Comparison of ENCODE assay signal across 1 fruit fly cellular context in genomic region chr3L:3037822-3038563, dm6.
TF ChIP-seq lines count a peak whose summit lies in the region.

No protein-coding gene starts in this region.

TF ChIP-seq in whole organism, embryonic, 481 proteins besides CTCF, POLR2A, EP300 and RAD21 (continued from another document):
- 0 out of 2 replicates have a peak, but pooled peaks have one; percentile 37 for TF ChIP-seq Atf6 (GFP tag; IDR thresholded peaks at IDR 0.05; lab: Robert Waterston, UW)
- TF ChIP-seq odd (GFP tag; optimal IDR thresholded peaks at IDR 0.05; lab: Kevin White, UChicago): peak; percentile 49
- TF ChIP-seq zfh1 (GFP tag; IDR thresholded peaks at IDR 0.05; lab: Robert Waterston, UW): peak; percentile 67; the same call in 2 of the 3 replicates
- TF ChIP-seq onecut (GFP tag; IDR thresholded peaks at IDR 0.05; lab: Robert Waterston, UW): peak; percentile 73
- peak; percentile 37 for TF ChIP-seq amos (GFP tag; IDR thresholded peaks at IDR 0.05; lab: Robert Waterston, UW; ENCODE audit: partially characterized antibody)
- TF ChIP-seq CG17385 (GFP tag; optimal IDR thresholded peaks at IDR 0.05; lab: Kevin White, UChicago): peak; percentile 4
- no peak for TF ChIP-seq hkb (optimal IDR thresholded peaks at IDR 0.05; lab: Kevin White, UChicago)
- TF ChIP-seq hkb (GFP tag; IDR thresholded peaks at IDR 0.05; lab: Robert Waterston, UW): peak; percentile 54
- peak; percentile 34 for TF ChIP-seq exex (tag; optimal IDR thresholded peaks at IDR 0.05; lab: Kevin White, UChicago)
- TF ChIP-seq schlank (tag; optimal IDR thresholded peaks at IDR 0.05; lab: Kevin White, UChicago): no peak
- peak; percentile 85 for TF ChIP-seq Med (GFP tag; lab: Kevin White, UChicago)
- no peak for TF ChIP-seq CG4730 (GFP tag; IDR thresholded peaks at IDR 0.05; lab: Robert Waterston, UW)
- TF ChIP-seq Hey (tag; optimal IDR thresholded peaks at IDR 0.05; lab: Kevin White, UChicago): peak; percentile 24
- no peak for TF ChIP-seq ind (GFP tag; optimal IDR thresholded peaks at IDR 0.05; lab: Kevin White, UChicago)
- TF ChIP-seq CG33557 (GFP tag; optimal IDR thresholded peaks at IDR 0.05; lab: Kevin White, UChicago): no peak
- peak; percentile 98 for TF ChIP-seq CG12769 (tag; optimal IDR thresholded peaks at IDR 0.05; lab: Kevin White, UChicago)
- TF ChIP-seq Trl (optimal IDR thresholded peaks at IDR 0.05; lab: Kevin White, UChicago): no peak
- TF ChIP-seq Trl (GFP tag; optimal IDR thresholded peaks at IDR 0.05; lab: Kevin White, UChicago): no peak
- no peak for TF ChIP-seq Ssrp (tag; optimal IDR thresholded peaks at IDR 0.05; lab: Kevin White, UChicago)
- no peak for TF ChIP-seq lmd (GFP tag; IDR thresholded peaks at IDR 0.05; lab: Robert Waterston, UW)
- TF ChIP-seq CG7271 (tag; optimal IDR thresholded peaks at IDR 0.05; lab: Kevin White, UChicago): peak; percentile 35
- peak in 1 of 3 experiments; percentile 60 for TF ChIP-seq Stat92E (GFP tag; optimal IDR thresholded peaks at IDR 0.05; lab: Kevin White, UChicago)
- TF ChIP-seq NC2β (GFP tag; optimal IDR thresholded peaks at IDR 0.05; lab: Kevin White, UChicago): no peak
- TF ChIP-seq sens (GFP tag; lab: Kevin White, UChicago): peak; percentile 84
- TF ChIP-seq CG34376 (GFP tag; optimal IDR thresholded peaks at IDR 0.05; lab: Kevin White, UChicago): peak; percentile 63
- no peak for TF ChIP-seq CG1832 (GFP tag; optimal IDR thresholded peaks at IDR 0.05; lab: Kevin White, UChicago)
- no peak for TF ChIP-seq jing (GFP tag; optimal IDR thresholded peaks at IDR 0.05; lab: Kevin White, UChicago)
- TF ChIP-seq zen (tag; optimal IDR thresholded peaks at IDR 0.05; lab: Kevin White, UChicago): peak; percentile 52
- TF ChIP-seq rib (GFP tag; IDR thresholded peaks at IDR 0.05; lab: Robert Waterston, UW): peak; percentile 39; the same call in 1 of the 2 replicates
- TF ChIP-seq CG2199 (GFP tag; IDR thresholded peaks at IDR 0.05; lab: Robert Waterston, UW): no peak
- TF ChIP-seq CG13287 (GFP tag; IDR thresholded peaks at IDR 0.05; lab: Robert Waterston, UW; ENCODE audit: partially characterized antibody): peak; percentile 22; the same call in 1 of the 2 replicates
- no peak for TF ChIP-seq hb (GFP tag; IDR thresholded peaks at IDR 0.05; lab: Robert Waterston, UW; ENCODE audit: partially characterized antibody)
- peak; percentile 94 for TF ChIP-seq CG5180 (GFP tag; optimal IDR thresholded peaks at IDR 0.05; lab: Kevin White, UChicago)
- peak; percentile 99 for TF ChIP-seq CG4360 (GFP tag; IDR thresholded peaks at IDR 0.05; lab: Robert Waterston, UW)
- TF ChIP-seq insv (GFP tag; optimal IDR thresholded peaks at IDR 0.05; lab: Kevin White, UChicago): peak in 1 of 2 experiments; percentile 12
- peak; percentile 2 for TF ChIP-seq dmrt99B (tag; optimal IDR thresholded peaks at IDR 0.05; lab: Kevin White, UChicago)
- peak; percentile 83 for TF ChIP-seq Deaf1 (tag; optimal IDR thresholded peaks at IDR 0.05; lab: Kevin White, UChicago)
- TF ChIP-seq repo (GFP tag; optimal IDR thresholded peaks at IDR 0.05; lab: Kevin White, UChicago): no peak
- TF ChIP-seq CG3847 (GFP tag; IDR thresholded peaks at IDR 0.05; lab: Robert Waterston, UW): no peak
- TF ChIP-seq ftz-f1 (GFP tag; optimal IDR thresholded peaks at IDR 0.05; lab: Kevin White, UChicago): peak; percentile 89
- TF ChIP-seq Sox102F (GFP tag; optimal IDR thresholded peaks at IDR 0.05; lab: Kevin White, UChicago): no peak
- TF ChIP-seq CG13624 (GFP tag; optimal IDR thresholded peaks at IDR 0.05; lab: Kevin White, UChicago): peak; percentile 33
- peak; percentile 28; the same call in 1 of the 2 replicates for TF ChIP-seq ranshi (GFP tag; IDR thresholded peaks at IDR 0.05; lab: Robert Waterston, UW)
- TF ChIP-seq sug (tag; optimal IDR thresholded peaks at IDR 0.05; lab: Kevin White, UChicago): peak; percentile 82
- TF ChIP-seq CG12155 (GFP tag; optimal IDR thresholded peaks at IDR 0.05; lab: Kevin White, UChicago): no peak
- TF ChIP-seq H15 (GFP tag; IDR thresholded peaks at IDR 0.05; lab: Robert Waterston, UW): no peak
- no peak for TF ChIP-seq Dek (tag; optimal IDR thresholded peaks at IDR 0.05; lab: Kevin White, UChicago)
- no peak for TF ChIP-seq Lhr (GFP tag; optimal IDR thresholded peaks at IDR 0.05; lab: Kevin White, UChicago)
- TF ChIP-seq disco-r (GFP tag; optimal IDR thresholded peaks at IDR 0.05; lab: Kevin White, UChicago): no peak
- TF ChIP-seq Adf1 (GFP tag; IDR thresholded peaks at IDR 0.05; lab: Robert Waterston, UW): peak; percentile 90
- TF ChIP-seq CG7987 (GFP tag; optimal IDR thresholded peaks at IDR 0.05; lab: Kevin White, UChicago): peak; percentile 21
- peak; percentile 25; the same call in 1 of the 2 replicates for TF ChIP-seq E2f2 (GFP tag; IDR thresholded peaks at IDR 0.05; lab: Robert Waterston, UW)
- TF ChIP-seq lab (GFP tag; optimal IDR thresholded peaks at IDR 0.05; lab: Kevin White, UChicago): peak; percentile 22
- TF ChIP-seq ci (GFP tag; IDR thresholded peaks at IDR 0.05; lab: Robert Waterston, UW): peak; percentile 77
- no peak for TF ChIP-seq Blimp-1 (GFP tag; optimal IDR thresholded peaks at IDR 0.05; lab: Kevin White, UChicago)
- TF ChIP-seq CG15696 (tag; optimal IDR thresholded peaks at IDR 0.05; lab: Kevin White, UChicago): no peak
- TF ChIP-seq Dll (GFP tag; IDR thresholded peaks at IDR 0.05; lab: Robert Waterston, UW; ENCODE audit: partially characterized antibody): no peak
- no peak for TF ChIP-seq CG2202 (tag; optimal IDR thresholded peaks at IDR 0.05; lab: Kevin White, UChicago)
- 0 out of 2 replicates have a peak, but pooled peaks have one; percentile 14 for TF ChIP-seq sens-2 (GFP tag; IDR thresholded peaks at IDR 0.05; lab: Robert Waterston, UW)
- peak; percentile 12 for TF ChIP-seq run (tag; optimal IDR thresholded peaks at IDR 0.05; lab: Kevin White, UChicago)
- no peak for TF ChIP-seq gem (tag; optimal IDR thresholded peaks at IDR 0.05; lab: Kevin White, UChicago)
- no peak for TF ChIP-seq wek (GFP tag; optimal IDR thresholded peaks at IDR 0.05; lab: Kevin White, UChicago)
- peak; percentile 99 for TF ChIP-seq CG15479 (GFP tag; optimal IDR thresholded peaks at IDR 0.05; lab: Kevin White, UChicago)
- 0 out of 2 replicates have a peak, but pooled peaks have one; percentile 20 for TF ChIP-seq cas (GFP tag; IDR thresholded peaks at IDR 0.05; lab: Robert Waterston, UW)
- no peak for TF ChIP-seq Mes4 (GFP tag; optimal IDR thresholded peaks at IDR 0.05; lab: Kevin White, UChicago)
- no peak for TF ChIP-seq CG16863 (GFP tag; optimal IDR thresholded peaks at IDR 0.05; lab: Kevin White, UChicago)
- TF ChIP-seq CG12659 (GFP tag; optimal IDR thresholded peaks at IDR 0.05; lab: Kevin White, UChicago): no peak
- TF ChIP-seq crol (GFP tag; IDR thresholded peaks at IDR 0.05; lab: Robert Waterston, UW): peak; percentile 48; the same call in 1 of the 2 replicates
- peak; percentile 43 for TF ChIP-seq CG17829 (tag; optimal IDR thresholded peaks at IDR 0.05; lab: Kevin White, UChicago)
- no peak for TF ChIP-seq bsh (GFP tag; optimal IDR thresholded peaks at IDR 0.05; lab: Kevin White, UChicago)
- TF ChIP-seq CrebB (tag; optimal IDR thresholded peaks at IDR 0.05; lab: Kevin White, UChicago): peak; percentile 40
- no peak for TF ChIP-seq CG13424 (tag; optimal IDR thresholded peaks at IDR 0.05; lab: Kevin White, UChicago)
- no peak; the same call in 2 of the 3 replicates for TF ChIP-seq Aef1 (GFP tag; IDR thresholded peaks at IDR 0.05; lab: Robert Waterston, UW)
- TF ChIP-seq Dp (GFP tag; optimal IDR thresholded peaks at IDR 0.05; lab: Kevin White, UChicago): no peak
- TF ChIP-seq stc (GFP tag; IDR thresholded peaks at IDR 0.05; lab: Robert Waterston, UW): peak; percentile 53; the same call in 1 of the 2 replicates
- peak; percentile 13 for TF ChIP-seq CG18262 (tag; optimal IDR thresholded peaks at IDR 0.05; lab: Kevin White, UChicago)
- TF ChIP-seq dan (GFP tag; IDR thresholded peaks at IDR 0.05; lab: Robert Waterston, UW): no peak
- TF ChIP-seq hth (optimal IDR thresholded peaks at IDR 0.05; lab: Kevin White, UChicago): no peak
- TF ChIP-seq CG10267 (tag; optimal IDR thresholded peaks at IDR 0.05; lab: Kevin White, UChicago): peak; percentile 0
- TF ChIP-seq Camta (GFP tag; optimal IDR thresholded peaks at IDR 0.05; lab: Kevin White, UChicago): no peak
- TF ChIP-seq CG7745 (tag; optimal IDR thresholded peaks at IDR 0.05; lab: Kevin White, UChicago): no peak
- TF ChIP-seq CG34422 (GFP tag; IDR thresholded peaks at IDR 0.05; lab: Robert Waterston, UW): peak; percentile 68; the same call in 1 of the 3 replicates
- TF ChIP-seq pzg (GFP tag; optimal IDR thresholded peaks at IDR 0.05; lab: Kevin White, UChicago): no peak
- no peak for TF ChIP-seq Mrtf (GFP tag; IDR thresholded peaks at IDR 0.05; lab: Robert Waterston, UW)
- no peak for TF ChIP-seq mld (GFP tag; IDR thresholded peaks at IDR 0.05; lab: Robert Waterston, UW; ENCODE audit: partially characterized antibody)
- TF ChIP-seq Jarid2 (GFP tag; optimal IDR thresholded peaks at IDR 0.05; lab: Kevin White, UChicago): peak; percentile 34
- no peak for TF ChIP-seq CG1792 (GFP tag; optimal IDR thresholded peaks at IDR 0.05; lab: Kevin White, UChicago)
- peak; percentile 10 for TF ChIP-seq MESR4 (GFP tag; optimal IDR thresholded peaks at IDR 0.05; lab: Kevin White, UChicago)
- no peak for TF ChIP-seq dm (GFP tag; optimal IDR thresholded peaks at IDR 0.05; lab: Kevin White, UChicago)
- TF ChIP-seq slou (GFP tag; optimal IDR thresholded peaks at IDR 0.05; lab: Kevin White, UChicago): no peak
- TF ChIP-seq Drgx (GFP tag; IDR thresholded peaks at IDR 0.05; lab: Robert Waterston, UW): peak; percentile 56
- TF ChIP-seq ato (GFP tag; IDR thresholded peaks at IDR 0.05; lab: Robert Waterston, UW; ENCODE audit: partially characterized antibody): peak; percentile 23; the same call in 1 of the 2 replicates
- TF ChIP-seq chm (GFP tag; IDR thresholded peaks at IDR 0.05; lab: Robert Waterston, UW): peak; percentile 68; the same call in 1 of the 2 replicates
- no peak for TF ChIP-seq Taf1 (GFP tag; IDR thresholded peaks at IDR 0.05; lab: Robert Waterston, UW)
- TF ChIP-seq CG6791 (GFP tag; IDR thresholded peaks at IDR 0.05; lab: Robert Waterston, UW; ENCODE audit: partially characterized antibody): no peak
- peak; percentile 64; the same call in 1 of the 2 replicates for TF ChIP-seq CG32767 (GFP tag; IDR thresholded peaks at IDR 0.05; lab: Robert Waterston, UW)
- TF ChIP-seq MTF-1 (GFP tag; optimal IDR thresholded peaks at IDR 0.05; lab: Kevin White, UChicago; ENCODE audit: borderline replicate concordance): peak; percentile 28
- TF ChIP-seq CG1647 (GFP tag; optimal IDR thresholded peaks at IDR 0.05; lab: Kevin White, UChicago): no peak
- peak; percentile 5 for TF ChIP-seq shn (GFP tag; optimal IDR thresholded peaks at IDR 0.05; lab: Kevin White, UChicago)
- TF ChIP-seq cad (GFP tag; optimal IDR thresholded peaks at IDR 0.05; lab: Kevin White, UChicago): peak; percentile 86
- TF ChIP-seq Awh (GFP tag; IDR thresholded peaks at IDR 0.05; lab: Robert Waterston, UW): peak; percentile 54; the same call in 1 of the 2 replicates
- no peak for TF ChIP-seq CG8290 (GFP tag; optimal IDR thresholded peaks at IDR 0.05; lab: Kevin White, UChicago)
- TF ChIP-seq CG8290 (tag; optimal IDR thresholded peaks at IDR 0.05; lab: Kevin White, UChicago): peak in 1 of 2 experiments; percentile 14
- no peak for TF ChIP-seq HLH4C (GFP tag; IDR thresholded peaks at IDR 0.05; lab: Robert Waterston, UW; ENCODE audit: partially characterized antibody)
- peak; percentile 40; the same call in 1 of the 2 replicates for TF ChIP-seq Scr (GFP tag; IDR thresholded peaks at IDR 0.05; lab: Robert Waterston, UW; ENCODE audit: partially characterized antibody)
- peak; percentile 32; the same call in 1 of the 2 replicates for TF ChIP-seq Rfx (GFP tag; IDR thresholded peaks at IDR 0.05; lab: Robert Waterston, UW)
- no peak for TF ChIP-seq CG12104 (GFP tag; optimal IDR thresholded peaks at IDR 0.05; lab: Kevin White, UChicago)
- no peak for TF ChIP-seq grn (GFP tag; optimal IDR thresholded peaks at IDR 0.05; lab: Kevin White, UChicago)
- TF ChIP-seq ssp (GFP tag; IDR thresholded peaks at IDR 0.05; lab: Robert Waterston, UW): no peak
- TF ChIP-seq CG11398 (GFP tag; optimal IDR thresholded peaks at IDR 0.05; lab: Kevin White, UChicago): no peak
- no peak for TF ChIP-seq tx (GFP tag; optimal IDR thresholded peaks at IDR 0.05; lab: Kevin White, UChicago)
- TF ChIP-seq Oaz (GFP tag; IDR thresholded peaks at IDR 0.05; lab: Robert Waterston, UW): no peak
- no peak for TF ChIP-seq CG2129 (GFP tag; IDR thresholded peaks at IDR 0.05; lab: Robert Waterston, UW; ENCODE audit: partially characterized antibody)
- TF ChIP-seq sd (tag; optimal IDR thresholded peaks at IDR 0.05; lab: Kevin White, UChicago): peak; percentile 29
- TF ChIP-seq Kr (GFP tag; optimal IDR thresholded peaks at IDR 0.05; lab: Kevin White, UChicago): peak; percentile 64
TF ChIP-seq in whole organism, embryonic: peak in this region for 104.
